Fruit fly (Drosophila melanogaster) whole organism, larva: ENCODE measurements around the gene Herp.
A peak's percentile ranks its signal among the peaks of the same experiment; 100 is the strongest.

ENCODE experiments used
- noc ChIP-seq: fragments of 200-800 bp; sonication (Bioruptor generic); optimal IDR thresholded peaks from 3 replicates; lab custom pipeline; 2019; ENCODE audit warnings: missing biosample characterization, mild to moderate bottlenecking, missing genetic modification characterization, moderate library complexity

Gene Herp

DNA sequence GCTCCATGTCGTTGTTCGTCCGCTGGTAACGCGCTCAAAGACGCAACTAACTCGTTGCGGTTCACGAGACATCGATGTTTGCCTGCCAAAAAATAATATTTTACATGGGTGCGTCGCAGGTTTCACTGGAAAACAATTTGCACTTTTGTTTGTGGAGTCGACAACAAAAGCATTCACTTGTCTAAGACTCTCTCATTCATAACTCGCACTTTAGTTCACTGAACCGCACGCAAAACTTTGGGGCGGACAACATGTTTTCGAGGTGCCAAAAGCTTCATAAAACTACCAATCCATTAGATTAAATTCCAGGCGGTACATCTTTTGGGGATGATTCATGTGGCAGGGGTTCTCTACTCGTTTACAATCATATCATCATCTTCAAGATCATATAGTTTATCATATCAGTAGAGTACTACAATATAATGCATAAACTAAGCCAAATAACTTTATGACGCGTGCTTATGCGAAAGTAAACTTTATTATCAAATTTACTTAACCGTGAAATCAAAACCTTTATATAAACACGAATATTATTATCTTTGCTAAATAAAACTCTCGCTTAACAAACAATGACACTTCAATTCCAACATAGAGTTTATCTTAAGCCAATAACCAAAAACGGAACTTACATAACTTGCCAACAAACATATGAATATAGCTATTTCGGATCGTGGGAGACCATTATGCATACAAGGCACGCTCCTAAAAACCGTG, 21.7 kb downstream of the Herp start, which contains the start of gene CG7179:
CG7179 (minus strand) TSS at position 51 of the 714 bp plus-strand sequence.
- TF ChIP-seq noc (tag; lab: Kevin White, UChicago): peak; percentile 40

DNA sequence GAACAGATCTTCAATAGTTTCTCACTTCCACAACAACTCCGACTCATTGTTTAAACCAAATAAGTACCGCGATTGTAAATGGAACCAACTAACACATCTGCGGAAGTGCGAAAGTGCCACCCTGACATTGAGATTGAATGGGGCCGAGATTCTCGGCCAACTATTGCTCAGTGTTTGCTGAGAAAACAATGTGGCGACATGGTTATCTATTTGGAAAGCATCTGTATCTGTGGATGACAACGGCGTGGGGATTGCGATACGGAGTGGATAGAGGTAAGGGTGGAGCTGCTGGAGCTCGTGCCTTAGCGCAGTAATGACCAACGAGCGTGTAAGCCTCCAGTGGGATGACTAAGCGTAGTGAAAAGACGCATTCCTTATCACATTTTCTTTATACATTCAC, 24.6 kb downstream of the Herp start:
- no peak for TF ChIP-seq noc (tag; lab: Kevin White, UChicago)

DNA sequence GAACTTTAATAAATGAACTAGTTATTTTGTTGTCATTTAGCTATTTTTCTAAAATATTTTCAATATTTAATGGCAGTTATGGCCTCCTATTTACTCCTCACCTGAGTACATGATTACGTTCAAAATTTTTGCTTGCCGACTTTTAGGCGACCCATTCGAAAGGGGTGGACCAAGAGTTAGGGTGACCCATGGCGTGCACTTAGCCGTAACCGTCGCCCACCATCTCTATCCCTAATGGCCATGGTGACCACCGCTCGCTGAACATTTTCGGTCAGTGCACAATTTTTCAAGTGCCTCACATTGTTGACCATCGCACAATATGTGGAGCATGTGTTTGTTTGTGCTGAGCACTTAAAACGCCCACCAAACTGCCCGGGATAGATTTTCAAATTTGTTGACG, 28.0 kb downstream of the Herp start:
- no peak for TF ChIP-seq noc (tag; lab: Kevin White, UChicago)

DNA sequence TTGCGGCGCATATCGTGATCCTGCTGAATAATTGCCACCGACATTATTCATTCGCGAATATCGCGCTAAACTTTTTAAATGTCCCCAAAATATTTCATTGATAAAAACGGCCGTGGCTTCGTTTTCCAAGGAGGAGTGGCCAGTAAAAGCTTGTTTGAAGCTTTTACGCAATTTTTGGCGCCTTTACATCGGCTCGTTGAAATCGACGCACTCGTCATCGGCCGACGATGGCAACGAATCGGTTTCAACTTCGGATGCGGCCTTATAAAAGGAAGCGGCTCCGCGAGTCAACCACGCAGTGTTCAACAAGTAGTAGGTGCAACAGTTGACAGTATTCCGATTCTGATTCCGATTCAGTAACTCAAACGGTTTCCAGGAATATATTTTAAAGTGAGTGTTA, 32.5 kb downstream of the Herp start, which contains the start of gene CG7191:
CG7191 (plus strand) TSS at position 301 of the 400 bp plus-strand sequence.
- no peak for TF ChIP-seq noc (tag; lab: Kevin White, UChicago)

DNA sequence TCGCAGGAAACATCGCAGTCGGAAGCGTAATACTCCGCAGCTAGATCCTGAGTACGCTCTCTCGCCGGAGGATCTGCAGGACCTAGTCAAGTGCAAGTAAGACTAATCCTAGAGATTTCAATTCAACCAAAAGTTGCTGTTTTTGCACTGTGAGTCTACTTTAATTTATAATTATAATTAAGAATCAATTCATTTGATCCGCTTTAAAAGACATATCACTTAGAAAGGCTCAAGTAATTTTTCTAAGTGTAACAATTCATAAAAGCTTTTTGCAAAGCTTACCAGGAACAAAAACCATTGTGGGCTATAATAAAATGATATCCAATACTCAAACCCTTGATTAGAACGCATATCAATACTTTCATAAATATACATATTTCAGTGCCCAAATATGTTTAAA, 43.0 kb downstream of the Herp start:
- no peak for TF ChIP-seq noc (tag; lab: Kevin White, UChicago)

DNA sequence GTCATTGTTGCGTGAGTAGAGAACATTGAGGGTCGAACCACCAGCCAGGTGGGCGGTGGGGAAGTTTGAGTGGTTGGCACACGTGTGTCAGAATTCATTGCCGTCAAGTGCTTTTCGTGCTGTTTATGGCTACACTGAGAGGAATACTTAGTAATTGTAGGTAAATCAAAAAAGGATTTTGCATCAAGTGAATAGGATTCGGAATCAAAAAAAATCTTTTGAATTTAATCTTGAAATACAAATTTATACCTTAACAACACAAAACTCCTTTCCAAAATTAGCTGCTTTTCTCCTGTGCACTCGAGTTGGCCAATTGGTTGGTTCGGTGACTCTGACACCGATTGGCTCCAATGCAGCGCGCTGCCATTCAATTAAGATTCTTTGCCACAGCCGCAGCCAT, 45.3 kb downstream of the Herp start:
- no peak for TF ChIP-seq noc (tag; lab: Kevin White, UChicago)

DNA sequence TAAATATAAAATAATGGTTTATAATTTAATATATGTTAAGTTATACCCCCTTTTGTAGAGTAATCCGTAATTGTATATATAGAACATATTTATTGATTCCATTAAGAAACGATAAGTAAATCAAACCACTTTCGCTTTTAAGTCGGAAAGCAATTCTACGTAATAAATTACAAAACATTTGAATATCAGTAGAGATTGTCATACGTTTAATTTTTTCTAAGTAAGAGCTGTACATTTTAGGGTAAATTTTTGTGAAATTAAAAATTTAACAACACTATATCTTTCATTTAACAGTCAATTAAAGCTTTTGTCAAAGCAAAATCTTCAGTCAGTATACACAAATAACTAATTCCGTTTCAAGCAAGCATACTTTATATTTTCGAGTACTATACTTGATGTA, 46.0 kb downstream of the Herp start, which contains the start of gene CG46025:
CG46025 (plus strand) TSS at position 301 of the 400 bp plus-strand sequence.
- no peak for TF ChIP-seq noc (tag; lab: Kevin White, UChicago)

DNA sequence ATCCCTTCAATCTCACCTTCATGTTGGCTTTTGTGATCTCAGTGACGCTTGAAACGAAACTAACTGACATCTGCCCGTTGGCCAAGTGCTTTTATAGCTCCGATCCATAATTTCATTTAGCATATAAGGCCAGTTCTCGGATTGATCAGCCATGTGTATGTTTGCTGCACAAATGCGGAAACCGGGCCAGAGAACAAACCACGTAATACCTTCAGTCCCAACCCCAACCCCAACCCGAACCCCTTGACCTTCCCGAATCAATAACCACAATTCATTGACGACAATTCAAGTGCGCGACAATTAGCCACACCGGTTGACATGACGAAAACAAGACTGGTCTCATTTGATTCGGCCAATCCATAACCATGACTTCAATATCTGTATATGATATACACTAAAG, 46.8 kb downstream of the Herp start, which contains the start of gene CG7203:
CG7203 (minus strand) TSS at position 101 of the 400 bp plus-strand sequence.
- TF ChIP-seq noc (tag; lab: Kevin White, UChicago): no peak

DNA sequence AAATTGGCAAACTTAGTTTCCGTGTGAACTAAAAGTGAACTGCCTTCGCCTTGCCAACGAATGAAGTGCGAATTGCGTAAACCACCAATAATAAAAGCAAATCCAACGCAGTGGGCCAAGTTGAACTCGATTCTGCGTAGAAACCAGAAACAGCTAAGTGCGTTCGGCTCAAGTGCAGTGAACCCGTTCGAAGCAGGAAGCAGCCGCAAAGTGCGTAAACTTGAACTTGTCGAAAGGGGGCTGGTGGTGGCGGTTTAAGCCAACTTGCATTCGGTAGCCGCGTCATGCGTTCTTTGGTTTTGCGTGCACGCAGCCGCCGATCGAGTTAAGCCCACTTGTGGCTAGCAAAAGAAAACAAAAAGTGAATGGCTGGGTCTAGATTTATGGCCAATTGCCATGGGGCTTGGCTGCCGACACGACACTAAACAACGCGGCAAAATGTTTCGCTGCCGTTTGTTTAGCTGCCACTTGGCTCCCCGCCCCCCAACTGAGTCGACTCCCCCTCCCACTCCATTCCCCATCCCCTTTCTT, 49.2 kb downstream of the Herp start:
- TF ChIP-seq noc (tag; lab: Kevin White, UChicago): no peak

DNA sequence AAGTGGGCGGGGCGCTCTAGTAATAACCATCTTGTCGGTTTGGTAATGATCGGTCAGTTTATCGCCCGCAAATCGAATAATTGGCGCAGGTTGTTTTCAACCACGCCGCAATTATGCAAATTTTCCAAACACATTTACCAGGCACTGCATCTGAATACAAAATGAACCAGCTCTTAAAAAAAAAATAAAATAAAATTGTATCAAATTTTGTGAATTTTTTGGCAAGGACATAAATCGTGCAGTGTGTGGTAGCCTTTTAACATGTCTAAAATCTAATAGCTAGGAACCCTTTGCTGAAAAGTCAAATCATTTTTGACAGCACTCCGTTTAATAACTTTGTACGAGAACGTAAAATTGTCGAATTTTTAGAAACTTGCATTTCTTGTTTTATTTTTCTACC, 52.9 kb downstream of the Herp start, which contains the start of gene ATPsynGL:
ATPsynGL (plus strand) TSS at position 301 of the 400 bp plus-strand sequence.
- TF ChIP-seq noc (tag; lab: Kevin White, UChicago): no peak
